ENCODE assay signal across 2 worm cellular contexts in the genomic region with DNA sequence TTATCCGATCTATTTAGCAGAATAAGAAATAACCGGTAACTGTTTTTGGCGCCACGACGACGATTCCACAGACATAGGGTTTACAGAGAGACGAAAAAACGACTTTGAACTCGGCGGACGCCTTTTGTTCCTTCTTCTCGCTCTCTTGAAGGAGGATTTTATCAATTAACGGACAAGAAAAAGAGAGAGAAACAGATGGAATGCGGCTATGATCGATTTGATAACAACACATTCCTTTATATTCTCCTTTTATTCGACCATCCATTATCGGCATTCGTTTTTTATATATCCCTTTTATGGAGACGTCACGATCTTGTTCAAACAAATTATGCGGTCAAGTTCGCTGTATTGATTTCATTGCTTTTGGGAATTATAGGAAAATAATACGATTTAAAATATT.
TF ChIP-seq lines count a peak whose summit lies in the region.

No protein-coding gene starts in this region.

TF ChIP-seq in whole organism, L1 larva, 84 proteins besides CTCF, POLR2A, EP300 and RAD21 (continued from another document):
- no peak for TF ChIP-seq ceh-63 (GFP tag; optimal IDR thresholded peaks at IDR 0.05; lab: Kevin White, UChicago)
- TF ChIP-seq nhr-76 (tag; optimal IDR thresholded peaks at IDR 0.05; lab: Kevin White, UChicago) = no peak
- TF ChIP-seq ces-1 (GFP tag; optimal IDR thresholded peaks at IDR 0.05; lab: Kevin White, UChicago) = no peak
- TF ChIP-seq nhr-19 (GFP tag; conservative IDR thresholded peaks at IDR 0.05; lab: Robert Waterston, UW) = peak; percentile 54
- TF ChIP-seq unc-130 (tag; optimal IDR thresholded peaks at IDR 0.05; lab: Kevin White, UChicago) = no peak
- TF ChIP-seq lin-39 (tag; optimal IDR thresholded peaks at IDR 0.05; lab: Kevin White, UChicago) = no peak
- peak; percentile 50 for TF ChIP-seq nhr-90 (tag; optimal IDR thresholded peaks at IDR 0.05; lab: Kevin White, UChicago; ENCODE audit: poor library complexity)
- TF ChIP-seq unc-86 (tag; optimal IDR thresholded peaks at IDR 0.05; lab: Kevin White, UChicago) = no peak
- TF ChIP-seq elt-3 (tag; optimal IDR thresholded peaks at IDR 0.05; lab: Kevin White, UChicago) = peak; percentile 4 to 90 (median 66)
- TF ChIP-seq sup-37 (GFP tag; optimal IDR thresholded peaks at IDR 0.05; lab: Kevin White, UChicago) = no peak
- TF ChIP-seq nhr-28 (tag; optimal IDR thresholded peaks at IDR 0.05; lab: Kevin White, UChicago) = no peak
- TF ChIP-seq mep-1 (tag; optimal IDR thresholded peaks at IDR 0.05; lab: Kevin White, UChicago) = no peak
- no peak for TF ChIP-seq ceh-90 (tag; optimal IDR thresholded peaks at IDR 0.05; lab: Kevin White, UChicago)
- peak; percentile 46 for TF ChIP-seq tbx-2 (tag; optimal IDR thresholded peaks at IDR 0.05; lab: Kevin White, UChicago)
- peak; percentile 59 for TF ChIP-seq grh-1 (GFP tag; IDR thresholded peaks at IDR 0.05; lab: Robert Waterston, UW)
- TF ChIP-seq vab-15 (tag; optimal IDR thresholded peaks at IDR 0.05; lab: Kevin White, UChicago) = no peak
- no peak for TF ChIP-seq egl-13 (tag; optimal IDR thresholded peaks at IDR 0.05; lab: Kevin White, UChicago)
- TF ChIP-seq ztf-11 (tag; optimal IDR thresholded peaks at IDR 0.05; lab: Kevin White, UChicago) = no peak
- TF ChIP-seq ceh-8 (GFP tag; optimal IDR thresholded peaks at IDR 0.05; lab: Kevin White, UChicago) = no peak
- peak in 1 of 2 experiments; percentile 55 for TF ChIP-seq lin-35 (GFP tag; optimal IDR thresholded peaks at IDR 0.05; lab: Kevin White, UChicago)
- TF ChIP-seq aha-1 (tag; optimal IDR thresholded peaks at IDR 0.05; lab: Kevin White, UChicago) = no peak
- TF ChIP-seq efl-1 (optimal IDR thresholded peaks at IDR 0.05; lab: Kevin White, UChicago) = peak in 1 of 2 experiments; percentile 2
- peak in 1 of 2 experiments; percentile 92 for TF ChIP-seq efl-1 (GFP tag; optimal IDR thresholded peaks at IDR 0.05 in 1 of 2; lab: Kevin White, UChicago)
- no peak for TF ChIP-seq egl-27 (tag; optimal IDR thresholded peaks at IDR 0.05; lab: Kevin White, UChicago)
- TF ChIP-seq zag-1 (tag; optimal IDR thresholded peaks at IDR 0.05; lab: Kevin White, UChicago) = no peak
- TF ChIP-seq fkh-8 (tag; optimal IDR thresholded peaks at IDR 0.05; lab: Kevin White, UChicago) = no peak
- peak; percentile 92 for TF ChIP-seq ama-1 (optimal IDR thresholded peaks at IDR 0.05; lab: Kevin White, UChicago)
- no peak for TF ChIP-seq zip-4 (GFP tag; optimal IDR thresholded peaks at IDR 0.05; lab: Kevin White, UChicago)
- TF ChIP-seq swsn-7 (tag; optimal IDR thresholded peaks at IDR 0.05; lab: Kevin White, UChicago) = no peak
- TF ChIP-seq alr-1 (tag; optimal IDR thresholded peaks at IDR 0.05; lab: Kevin White, UChicago; ENCODE audit: borderline replicate concordance) = no peak
- no peak for TF ChIP-seq nhr-84 (tag; optimal IDR thresholded peaks at IDR 0.05; lab: Kevin White, UChicago)
- peak; percentile 55 for TF ChIP-seq lin-14 (GFP tag; optimal IDR thresholded peaks at IDR 0.05; lab: Kevin White, UChicago)
- TF ChIP-seq unc-30 (tag; optimal IDR thresholded peaks at IDR 0.05; lab: Kevin White, UChicago) = no peak
- no peak for TF ChIP-seq nhr-77 (tag; optimal IDR thresholded peaks at IDR 0.05; lab: Kevin White, UChicago)
- TF ChIP-seq nhr-47 (tag; optimal IDR thresholded peaks at IDR 0.05; lab: Kevin White, UChicago) = peak; percentile 39
- TF ChIP-seq unc-62 (GFP tag; optimal IDR thresholded peaks at IDR 0.05; lab: Kevin White, UChicago) = no peak
- TF ChIP-seq skn-1 (tag; optimal IDR thresholded peaks at IDR 0.05; lab: Kevin White, UChicago) = no peak
- TF ChIP-seq snu-23 (GFP tag; optimal IDR thresholded peaks at IDR 0.05; lab: Kevin White, UChicago) = peak; percentile 30
- TF ChIP-seq hlh-4 (tag; optimal IDR thresholded peaks at IDR 0.05; lab: Kevin White, UChicago) = no peak
- TF ChIP-seq mab-9 (GFP tag; IDR thresholded peaks at IDR 0.05; lab: Robert Waterston, UW) = no peak
- TF ChIP-seq pag-3 (tag; optimal IDR thresholded peaks at IDR 0.05; lab: Kevin White, UChicago; ENCODE audit: borderline replicate concordance, insufficient read depth) = no peak
- no peak for TF ChIP-seq fkh-10 (GFP tag; optimal IDR thresholded peaks at IDR 0.05; lab: Kevin White, UChicago)
- TF ChIP-seq hpl-2 (GFP tag; optimal IDR thresholded peaks at IDR 0.05; lab: Kevin White, UChicago) = no peak
- TF ChIP-seq C16A3.4 (tag; optimal IDR thresholded peaks at IDR 0.05; lab: Kevin White, UChicago) = peak; percentile 38
- no peak for TF ChIP-seq ceh-88 (GFP tag; IDR thresholded peaks at IDR 0.05; lab: Robert Waterston, UW)
- peak; percentile 54 for TF ChIP-seq nhr-20 (tag; optimal IDR thresholded peaks at IDR 0.05; lab: Kevin White, UChicago)
- TF ChIP-seq Y116A8C.19 (tag; optimal IDR thresholded peaks at IDR 0.05; lab: Kevin White, UChicago; ENCODE audit: borderline replicate concordance) = no peak
- TF ChIP-seq pax-3 (tag; optimal IDR thresholded peaks at IDR 0.05; lab: Kevin White, UChicago) = peak; percentile 48
- peak; percentile 16 for TF ChIP-seq fos-1 (tag; optimal IDR thresholded peaks at IDR 0.05; lab: Kevin White, UChicago)
- no peak for TF ChIP-seq jun-1 (tag; optimal IDR thresholded peaks at IDR 0.05; lab: Kevin White, UChicago)
- peak; percentile 66 for TF ChIP-seq nhr-71 (tag; optimal IDR thresholded peaks at IDR 0.05; lab: Kevin White, UChicago)
- TF ChIP-seq sox-4 (tag; optimal IDR thresholded peaks at IDR 0.05; lab: Kevin White, UChicago) = no peak
- peak; percentile 65 for TF ChIP-seq aly-2 (tag; optimal IDR thresholded peaks at IDR 0.05; lab: Kevin White, UChicago)
- no peak for TF ChIP-seq rnt-1 (tag; optimal IDR thresholded peaks at IDR 0.05; lab: Kevin White, UChicago)
- TF ChIP-seq mdl-1 (tag; optimal IDR thresholded peaks at IDR 0.05; lab: Kevin White, UChicago) = peak in 1 of 2 experiments; percentile 16
- no peak for TF ChIP-seq ets-5 (GFP tag; IDR thresholded peaks at IDR 0.05; lab: Robert Waterston, UW)
- TF ChIP-seq tlp-1 (tag; optimal IDR thresholded peaks at IDR 0.05; lab: Kevin White, UChicago) = no peak
- no peak for TF ChIP-seq lir-3 (tag; optimal IDR thresholded peaks at IDR 0.05; lab: Kevin White, UChicago; ENCODE audit: poor library complexity)
- TF ChIP-seq nhr-85 (tag; lab: Kevin White, UChicago) = peak; percentile 93
- TF ChIP-seq unc-98 (GFP tag; IDR thresholded peaks at IDR 0.05; lab: Robert Waterston, UW) = no peak
- TF ChIP-seq sptf-1 (tag; optimal IDR thresholded peaks at IDR 0.05; lab: Kevin White, UChicago) = no peak
- no peak for TF ChIP-seq xbp-1 (tag; optimal IDR thresholded peaks at IDR 0.05; lab: Kevin White, UChicago)
TF ChIP-seq in whole organism, L1 larva: peak in this region for 24.

TF ChIP-seq in whole organism, L3 larva, 47 proteins besides CTCF, POLR2A, EP300 and RAD21 (continued from another document):
- TF ChIP-seq mml-1 (tag; optimal IDR thresholded peaks at IDR 0.05; lab: Kevin White, UChicago) = no peak
- no peak for TF ChIP-seq egl-5 (tag; optimal IDR thresholded peaks at IDR 0.05; lab: Kevin White, UChicago)
- peak; percentile 65 for TF ChIP-seq tbx-2 (tag; optimal IDR thresholded peaks at IDR 0.05; lab: Kevin White, UChicago)
- no peak for TF ChIP-seq aly-2 (tag; optimal IDR thresholded peaks at IDR 0.05; lab: Kevin White, UChicago)
- no peak for TF ChIP-seq eor-1 (tag; optimal IDR thresholded peaks at IDR 0.05; lab: Kevin White, UChicago)
- no peak for TF ChIP-seq nhr-76 (tag; optimal IDR thresholded peaks at IDR 0.05; lab: Kevin White, UChicago)
- TF ChIP-seq nhr-77 (tag; optimal IDR thresholded peaks at IDR 0.05; lab: Kevin White, UChicago) = no peak
- no peak for TF ChIP-seq nhr-11 (tag; optimal IDR thresholded peaks at IDR 0.05; lab: Kevin White, UChicago)
- TF ChIP-seq nhr-23 (tag; optimal IDR thresholded peaks at IDR 0.05; lab: Kevin White, UChicago) = peak; percentile 74
- no peak for TF ChIP-seq elt-3 (tag; optimal IDR thresholded peaks at IDR 0.05; lab: Kevin White, UChicago)
- no peak for TF ChIP-seq hmg-11 (tag; optimal IDR thresholded peaks at IDR 0.05; lab: Kevin White, UChicago)
- TF ChIP-seq mdl-1 (tag; optimal IDR thresholded peaks at IDR 0.05; lab: Kevin White, UChicago) = no peak
- TF ChIP-seq daf-12 (tag; optimal IDR thresholded peaks at IDR 0.05; lab: Kevin White, UChicago) = no peak
- TF ChIP-seq nfya-1 (tag; optimal IDR thresholded peaks at IDR 0.05; lab: Kevin White, UChicago; ENCODE audit: insufficient read depth) = no peak
- TF ChIP-seq fos-1 (tag; optimal IDR thresholded peaks at IDR 0.05; lab: Kevin White, UChicago) = no peak
- TF ChIP-seq elt-1 (tag; optimal IDR thresholded peaks at IDR 0.05; lab: Kevin White, UChicago) = no peak
- no peak for TF ChIP-seq ztf-11 (tag; optimal IDR thresholded peaks at IDR 0.05; lab: Kevin White, UChicago)
- TF ChIP-seq pqm-1 (tag; optimal IDR thresholded peaks at IDR 0.05; lab: Kevin White, UChicago) = no peak
- TF ChIP-seq elt-2 (tag; optimal IDR thresholded peaks at IDR 0.05; lab: Kevin White, UChicago) = no peak
- TF ChIP-seq lin-39 (tag; optimal IDR thresholded peaks at IDR 0.05; lab: Kevin White, UChicago) = no peak
- TF ChIP-seq ceh-16 (tag; optimal IDR thresholded peaks at IDR 0.05; lab: Kevin White, UChicago) = no peak
- no peak for TF ChIP-seq fkh-10 (GFP tag; optimal IDR thresholded peaks at IDR 0.05; lab: Kevin White, UChicago)
- peak; percentile 73 for TF ChIP-seq nhr-43 (tag; optimal IDR thresholded peaks at IDR 0.05; lab: Kevin White, UChicago; ENCODE audit: poor library complexity, severe bottlenecking)
- peak; percentile 8 for TF ChIP-seq nhr-28 (tag; optimal IDR thresholded peaks at IDR 0.05; lab: Kevin White, UChicago)
- TF ChIP-seq ceh-9 (tag; optimal IDR thresholded peaks at IDR 0.05; lab: Kevin White, UChicago) = no peak
- no peak for TF ChIP-seq snpc-4 (tag; optimal IDR thresholded peaks at IDR 0.05; lab: Kevin White, UChicago)
